Worm (Caenorhabditis elegans) whole organism, L4 larva: ENCODE data around the gene grd-9.

Experiments used
- D1046.2 ChIP-seq: fragments of 200-800 bp; sonication (Bioruptor generic); IDR thresholded peaks from 2 replicates; pipeline ENCODE4 v1.3.6; 2022; ENCODE audit warnings: missing genetic modification characterization, missing compliant biosample characterization
- F10B5.3 ChIP-seq: sonication (generic microtip); optimal IDR thresholded peaks from 2 replicates; lab custom pipeline; 2016; ENCODE audit warnings: mild to moderate bottlenecking, missing genetic modification characterization, missing compliant biosample characterization
- F49E8.2 ChIP-seq: sonication (generic microtip); optimal IDR thresholded peaks from 2 replicates; lab custom pipeline; 2016; ENCODE audit warnings: missing compliant biosample characterization, mild to moderate bottlenecking, missing genetic modification characterization, borderline replicate concordance
- T20F7.1 ChIP-seq: fragments of 200-800 bp; sonication (Bioruptor generic); optimal IDR thresholded peaks from 2 replicates; lab custom pipeline; 2018; ENCODE audit warnings: mild to moderate bottlenecking, missing genetic modification characterization, missing compliant biosample characterization
- Y105C5A.15 ChIP-seq: fragments of 200-800 bp; sonication (Bioruptor generic); IDR thresholded peaks from 2 replicates; pipeline ENCODE4 v1.3.6; 2022; ENCODE audit warnings: missing genetic modification characterization, missing compliant biosample characterization
- Y48G9A.11 ChIP-seq: fragments of 200-800 bp; sonication (Bioruptor generic); IDR thresholded peaks from 2 replicates; pipeline ENCODE4 v1.3.6; 2022; ENCODE audit warnings: missing genetic modification reagents, missing genetic modification characterization, missing compliant biosample characterization
- ZK546.5 ChIP-seq, 2 experiments: sonication (generic microtip); optimal IDR thresholded peaks; 2 replicates each; lab custom pipeline; 2017; ENCODE audit warnings: missing biosample characterization in 2 of 2, missing genetic modification characterization in 2 of 2
- aha-1 ChIP-seq: fragments of 150-350 bp; peaks from one replicate; lab custom pipeline; 2014; ENCODE audit warnings: missing biosample characterization, missing genetic modification characterization
- aly-2 ChIP-seq: sonication (generic microtip); optimal IDR thresholded peaks from 2 replicates; lab custom pipeline; 2018; ENCODE audit warnings: missing biosample characterization, missing genetic modification characterization
- ama-1 ChIP-seq: fragments of 150-350 bp; optimal IDR thresholded peaks from 2 replicates; lab custom pipeline; 2014; ENCODE audit warnings: inconsistent platforms, mixed read lengths
- ceh-32 ChIP-seq: sonication (generic microtip); optimal IDR thresholded peaks from 2 replicates; lab custom pipeline; 2016; ENCODE audit warnings: mild to moderate bottlenecking, missing genetic modification characterization, missing compliant biosample characterization; ENCODE audit not compliant: poor library complexity
- ceh-44 ChIP-seq: fragments of 200-800 bp; sonication (Bioruptor generic); IDR thresholded peaks from 2 replicates; pipeline ENCODE4 v1.3.6; 2022; ENCODE audit warnings: missing genetic modification reagents, missing genetic modification characterization, missing compliant biosample characterization
- ceh-62 ChIP-seq: sonication (generic microtip); optimal IDR thresholded peaks from 2 replicates; lab custom pipeline; 2017; ENCODE audit warnings: missing biosample characterization, missing genetic modification characterization
- daf-12 ChIP-seq: fragments of 150-350 bp; optimal IDR thresholded peaks from 2 replicates; lab custom pipeline; 2014; ENCODE audit warnings: missing biosample characterization, missing genetic modification reagents, missing genetic modification characterization
- daf-16 ChIP-seq, 3 experiments: sonication (generic microtip); optimal IDR thresholded peaks; 2 replicates each; lab custom pipeline; 2016 to 2017; ENCODE audit warnings: missing genetic modification characterization in 3 of 3, missing genetic modification reagents in 3 of 3, mild to moderate bottlenecking in 2 of 3, missing compliant biosample characterization in 2 of 3, missing biosample characterization in 1 of 3, moderate library complexity in 1 of 3
- dmd-9 ChIP-seq: fragments of 200-800 bp; sonication (Bioruptor generic); IDR thresholded peaks from 2 replicates; pipeline ENCODE4 v1.3.6; 2022; ENCODE audit warnings: missing genetic modification reagents, missing genetic modification characterization, missing compliant biosample characterization
- dpl-1 ChIP-seq: fragments of 150-350 bp; optimal IDR thresholded peaks from 2 replicates; lab custom pipeline; 2014; ENCODE audit warnings: missing biosample characterization, missing genetic modification reagents, missing genetic modification characterization
- duxl-1 ChIP-seq: sonication (generic microtip); optimal IDR thresholded peaks from 2 replicates; lab custom pipeline; 2016; ENCODE audit warnings: mild to moderate bottlenecking, missing genetic modification characterization, moderate library complexity, missing compliant biosample characterization; ENCODE audit not compliant: poor library complexity
- dve-1 ChIP-seq: sonication (generic microtip); optimal IDR thresholded peaks from 2 replicates; lab custom pipeline; 2017; ENCODE audit warnings: antibody characterized with exemption, mild to moderate bottlenecking, missing genetic modification characterization, missing compliant biosample characterization; ENCODE audit not compliant: insufficient read depth
- egl-27 ChIP-seq: sonication (generic microtip); optimal IDR thresholded peaks from 3 replicates; lab custom pipeline; 2017; ENCODE audit warnings: missing biosample characterization, missing genetic modification reagents, missing genetic modification characterization
- hif-1 ChIP-seq, 2 experiments: sonication (generic microtip); optimal IDR thresholded peaks; 2 replicates each; lab custom pipeline; 2016 to 2017; ENCODE audit warnings: missing compliant biosample characterization in 2 of 2, missing genetic modification characterization in 2 of 2, missing genetic modification reagents in 2 of 2, missing genotype in 2 of 2, mild to moderate bottlenecking in 1 of 2
- hlh-30 ChIP-seq: sonication (generic microtip); optimal IDR thresholded peaks from 2 replicates; lab custom pipeline; 2017; ENCODE audit warnings: antibody characterized with exemption, mild to moderate bottlenecking, missing genetic modification characterization, missing compliant biosample characterization; ENCODE audit not compliant: insufficient read depth
- lin-38 ChIP-seq: fragments of 200-800 bp; sonication (Bioruptor generic); IDR thresholded peaks from 2 replicates; pipeline ENCODE4 v1.3.6; 2022; ENCODE audit warnings: missing genetic modification reagents, missing genetic modification characterization, missing compliant biosample characterization
- lir-3 ChIP-seq: sonication (generic microtip); optimal IDR thresholded peaks from 2 replicates; lab custom pipeline; 2016; ENCODE audit warnings: mild to moderate bottlenecking, missing genetic modification characterization, missing compliant biosample characterization
- madf-9 ChIP-seq: fragments of 200-800 bp; sonication (Bioruptor generic); conservative IDR thresholded peaks from 2 replicates; pipeline ENCODE4 v1.3.6; 2022; ENCODE audit warnings: missing genetic modification reagents, missing genetic modification characterization, missing compliant biosample characterization
- mdt-29 ChIP-seq: fragments of 200-800 bp; sonication (Bioruptor generic); IDR thresholded peaks from 2 replicates; pipeline ENCODE4 v1.3.6; 2022; ENCODE audit warnings: missing genetic modification reagents, missing genetic modification characterization, missing compliant biosample characterization
- mxl-3 ChIP-seq: fragments of 200-800 bp; sonication (Bioruptor generic); optimal IDR thresholded peaks from 2 replicates; lab custom pipeline; 2018; ENCODE audit warnings: mild to moderate bottlenecking, missing genetic modification characterization, missing compliant biosample characterization
- nhr-10 ChIP-seq: fragments of 150-350 bp; optimal IDR thresholded peaks from 2 replicates; lab custom pipeline; 2014; ENCODE audit warnings: missing biosample characterization, missing genetic modification characterization
- nhr-237 ChIP-seq: sonication (generic microtip); optimal IDR thresholded peaks from 2 replicates; lab custom pipeline; 2017; ENCODE audit warnings: missing biosample characterization, missing genetic modification characterization
- nhr-42 ChIP-seq: fragments of 200-800 bp; sonication (Bioruptor generic); IDR thresholded peaks from 2 replicates; pipeline ENCODE4 v1.3.6; 2022; ENCODE audit warnings: missing genetic modification characterization, missing compliant biosample characterization
- rbr-2 ChIP-seq: sonication (generic microtip); optimal IDR thresholded peaks from 2 replicates; lab custom pipeline; 2016; ENCODE audit warnings: missing genotype, missing genetic modification characterization, missing compliant biosample characterization
- sdz-12 ChIP-seq: fragments of 200-800 bp; sonication (Bioruptor generic); optimal IDR thresholded peaks from 2 replicates; lab custom pipeline; 2018; ENCODE audit warnings: mild to moderate bottlenecking, missing genetic modification characterization, missing compliant biosample characterization
- skn-1 ChIP-seq: fragments of 150-350 bp; optimal IDR thresholded peaks from 2 replicates; lab custom pipeline; 2014; ENCODE audit warnings: missing biosample characterization, missing genetic modification characterization
- snpc-1.2 ChIP-seq: fragments of 200-800 bp; sonication (Bioruptor generic); IDR thresholded peaks from 2 replicates; pipeline ENCODE4 v1.3.6; 2022; ENCODE audit warnings: missing genetic modification reagents, missing genetic modification characterization, missing compliant biosample characterization
- tag-97 ChIP-seq: fragments of 200-800 bp; sonication (Bioruptor generic); IDR thresholded peaks from 2 replicates; pipeline ENCODE4 v1.3.6; 2022; ENCODE audit warnings: missing genetic modification characterization, missing compliant biosample characterization
- unc-130 ChIP-seq: sonication (generic microtip); optimal IDR thresholded peaks from 2 replicates; lab custom pipeline; 2016; ENCODE audit warnings: missing genetic modification reagents, missing genetic modification characterization, missing compliant biosample characterization
- unc-62 ChIP-seq, 3 experiments: fragments of 150-350 bp in 1 of 3; sonication (generic microtip); optimal IDR thresholded peaks in 2 of 3; peaks in 1 of 3; 1 replicate in 1 of 3; 2 replicates in 2 of 3; lab custom pipeline; 2014 to 2017; ENCODE audit warnings: missing biosample characterization in 3 of 3, missing genetic modification characterization in 3 of 3, missing genetic modification reagents in 3 of 3, missing genotype in 1 of 3
- zfp-3 ChIP-seq: fragments of 200-800 bp; sonication (Bioruptor generic); conservative IDR thresholded peaks from 2 replicates; pipeline ENCODE4 v1.3.6; 2022; ENCODE audit warnings: missing genetic modification reagents, missing genetic modification characterization, missing compliant biosample characterization

The grd-9 gene

DNA sequence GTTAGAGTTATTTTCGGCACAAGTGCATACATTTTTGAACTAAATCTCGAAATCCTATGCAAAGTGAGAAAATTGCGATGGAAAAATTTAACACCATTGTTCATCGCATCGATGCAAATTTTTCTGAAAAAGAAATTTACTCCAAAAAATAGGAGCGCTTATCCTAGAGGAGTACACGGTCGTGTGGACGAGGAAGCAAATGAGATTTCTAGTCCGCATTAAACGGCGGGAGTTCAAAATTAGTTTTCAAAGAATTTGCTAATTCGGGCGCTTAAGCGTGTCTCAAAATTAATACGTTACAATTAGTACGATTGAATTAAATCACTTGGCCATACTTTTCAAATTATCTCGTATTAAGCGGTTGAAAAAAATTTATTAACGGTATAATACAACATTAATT lies 22.6 kb downstream of the grd-9 start, which contains the start of gene lrpr-1 (continued):
- no peak for TF ChIP-seq snpc-1.2 (GFP tag; lab: Robert Waterston, UW)
- TF ChIP-seq Y48G9A.11 (GFP tag; lab: Robert Waterston, UW): peak; percentile 93
- TF ChIP-seq madf-9 (GFP tag; lab: Robert Waterston, UW): peak; percentile 85
- TF ChIP-seq mdt-29 (GFP tag; lab: Robert Waterston, UW): 0 out of 2 replicates have a peak, but pooled peaks have one; percentile 23
- TF ChIP-seq egl-27 (tag; lab: Kevin White, UChicago): no peak
- TF ChIP-seq sdz-12: no peak
- peak; percentile 81; the same call in 1 of the 2 replicates for TF ChIP-seq tag-97
- TF ChIP-seq unc-130 (GFP tag; lab: Kevin White, UChicago): peak; percentile 92
- TF ChIP-seq nhr-10 (tag; lab: Kevin White, UChicago): no peak
- TF ChIP-seq dmd-9: peak; percentile 91
- TF ChIP-seq D1046.2 (GFP tag; lab: Robert Waterston, UW): 0 out of 2 replicates have a peak, but pooled peaks have one; percentile 49
- peak; percentile 38 for TF ChIP-seq duxl-1 (tag; lab: Kevin White, UChicago)
- TF ChIP-seq ceh-44: 0 out of 2 replicates have a peak, but pooled peaks have one; percentile 18

DNA sequence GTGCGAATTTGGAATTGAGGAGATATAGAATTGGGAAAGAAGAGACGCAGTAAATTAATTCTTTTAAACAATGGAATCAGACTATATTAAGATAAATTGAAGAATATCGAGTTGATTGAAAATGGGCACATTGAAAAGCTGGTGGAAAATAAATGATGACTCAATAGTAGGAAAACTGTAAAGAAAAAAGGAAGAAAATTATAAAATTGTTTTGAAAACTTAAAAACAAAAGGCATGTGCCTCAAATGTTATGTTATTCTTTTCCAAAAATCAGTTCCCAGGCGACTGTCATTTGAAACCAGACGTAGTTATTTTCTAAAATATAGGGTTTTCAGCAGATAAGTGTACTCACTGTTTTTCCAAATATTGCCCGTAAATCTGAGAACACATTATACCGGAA lies 24.8 kb downstream of the grd-9 start, which contains the start of gene C04E6.12:
Gene C04E6.12 (minus strand): TSS at position 101 of the 400 bp plus-strand sequence.
- TF ChIP-seq Y105C5A.15 (GFP tag; lab: Robert Waterston, UW): no peak
- no peak for TF ChIP-seq lin-38 (GFP tag; lab: Robert Waterston, UW)
- no peak for TF ChIP-seq rbr-2 (tag; lab: Kevin White, UChicago)
- no peak for TF ChIP-seq aha-1 (tag; lab: Kevin White, UChicago)
- no peak for TF ChIP-seq F49E8.2 (tag; lab: Kevin White, UChicago)
- no peak for TF ChIP-seq mxl-3
- no peak for TF ChIP-seq sdz-12
- no peak for TF ChIP-seq dve-1 (tag; lab: Kevin White, UChicago)
- TF ChIP-seq T20F7.1 (GFP tag; lab: Kevin White, UChicago): no peak
- TF ChIP-seq daf-16 (GFP tag; optimal IDR thresholded peaks at IDR 0.05; lab: Kevin White, UChicago): no peak
- TF ChIP-seq daf-16 (tag; optimal IDR thresholded peaks at IDR 0.05; lab: Kevin White, UChicago): no peak
- TF ChIP-seq nhr-42 (GFP tag; lab: Robert Waterston, UW): no peak
- no peak for TF ChIP-seq hif-1 (tag; optimal IDR thresholded peaks at IDR 0.05; lab: Kevin White, UChicago)
- no peak for TF ChIP-seq F10B5.3 (tag; lab: Kevin White, UChicago)
- TF ChIP-seq ama-1: no peak
- no peak for TF ChIP-seq zfp-3

DNA sequence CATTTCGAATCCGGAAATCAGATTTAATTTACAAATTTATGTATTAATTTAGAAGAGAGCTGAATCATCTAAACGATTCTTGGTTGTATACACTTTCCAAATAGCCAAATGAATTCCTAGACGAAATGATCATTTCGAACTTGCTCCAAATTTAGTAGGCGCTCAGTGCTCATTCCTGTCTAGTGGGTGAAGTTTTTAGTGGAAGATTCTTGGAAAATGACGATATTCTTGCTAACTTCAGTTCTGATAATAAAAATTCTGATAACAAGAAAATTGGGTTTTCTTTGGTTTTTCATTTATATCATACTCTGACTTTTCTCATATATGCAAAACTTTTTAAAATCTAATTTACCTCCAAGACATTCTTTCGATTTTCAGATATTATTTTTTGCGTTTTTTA lies 26.6 kb downstream of the grd-9 start:
- TF ChIP-seq aly-2 (tag; lab: Kevin White, UChicago): no peak
- TF ChIP-seq zfp-3: no peak
- TF ChIP-seq nhr-42 (GFP tag; lab: Robert Waterston, UW): no peak

DNA sequence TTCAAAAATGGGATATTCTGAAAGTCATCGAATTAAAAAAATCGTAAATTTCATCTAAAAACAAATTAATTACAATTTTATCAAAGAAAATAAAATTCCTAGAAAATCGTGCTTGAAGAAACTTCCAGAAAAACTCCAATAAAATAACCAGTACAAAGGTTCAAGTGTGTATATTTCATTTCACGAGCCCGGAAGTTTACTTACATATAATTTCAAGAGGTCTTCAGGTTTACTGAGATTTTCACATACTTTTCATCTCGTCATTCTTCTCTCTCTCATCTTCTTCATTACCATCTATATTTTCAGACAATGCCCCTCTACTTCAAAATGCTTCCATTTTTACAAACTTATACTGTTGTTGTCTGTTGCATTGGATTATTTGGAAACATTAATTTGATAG lies 27.1 kb downstream of the grd-9 start, which contains the start of gene srsx-18:
Gene srsx-18 (plus strand): TSS at position 301 of the 400 bp plus-strand sequence.
- no peak for TF ChIP-seq skn-1 (tag; lab: Kevin White, UChicago)
- TF ChIP-seq ceh-44: no peak
- no peak for TF ChIP-seq Y48G9A.11 (GFP tag; lab: Robert Waterston, UW)
- TF ChIP-seq daf-12 (tag; lab: Kevin White, UChicago): no peak
- TF ChIP-seq lir-3 (tag; lab: Kevin White, UChicago): no peak
- TF ChIP-seq ama-1: no peak
- TF ChIP-seq dmd-9: no peak
- no peak for TF ChIP-seq ceh-62 (tag; lab: Kevin White, UChicago)
- no peak for TF ChIP-seq hif-1 (tag; optimal IDR thresholded peaks at IDR 0.05; lab: Kevin White, UChicago)
- TF ChIP-seq unc-62 (GFP tag; optimal IDR thresholded peaks at IDR 0.05 in 1 of 2; lab: Kevin White, UChicago): no peak
- TF ChIP-seq unc-62 (tag; optimal IDR thresholded peaks at IDR 0.05; lab: Kevin White, UChicago): no peak
- no peak for TF ChIP-seq ceh-32 (tag; lab: Kevin White, UChicago)
- no peak for TF ChIP-seq nhr-237
- TF ChIP-seq madf-9 (GFP tag; lab: Robert Waterston, UW): no peak
- no peak for TF ChIP-seq hlh-30
- no peak for TF ChIP-seq ZK546.5 (tag; optimal IDR thresholded peaks at IDR 0.05; lab: Kevin White, UChicago)
- TF ChIP-seq rbr-2 (tag; lab: Kevin White, UChicago): no peak
- TF ChIP-seq aha-1 (tag; lab: Kevin White, UChicago): no peak
- no peak for TF ChIP-seq dpl-1
- TF ChIP-seq F49E8.2 (tag; lab: Kevin White, UChicago): no peak
